Worm (Caenorhabditis elegans): Measurements from ENCODE around the gene srx-78.

DNA sequence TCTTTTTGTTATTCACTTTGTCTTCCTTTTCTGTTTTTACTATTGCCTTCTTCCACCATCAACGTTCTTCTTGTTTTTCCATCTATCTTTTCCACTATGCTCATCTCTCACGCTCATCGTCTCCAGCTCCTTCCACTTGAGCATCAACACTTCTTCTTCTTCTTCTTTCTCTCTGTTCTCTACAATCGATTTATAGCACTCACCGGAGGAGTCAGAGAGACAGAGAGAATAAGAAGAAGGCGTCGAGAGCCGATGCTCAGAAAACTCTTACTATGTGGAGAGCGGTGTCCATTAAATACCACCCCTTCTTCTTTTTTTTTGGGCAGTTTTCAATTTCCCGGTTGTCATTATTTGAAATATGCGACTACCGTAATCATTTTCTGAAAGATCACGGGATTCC is 19.9 kb upstream of the srx-78 start:
- TF ChIP-seq ceh-83 (GFP tag; optimal IDR thresholded peaks at IDR 0.05) (no peak), lsy-2 (tag; optimal IDR thresholded peaks at IDR 0.05) (no peak), sem-2 (GFP tag; optimal IDR thresholded peaks at IDR 0.05) (no peak), elt-1 (tag; optimal IDR thresholded peaks at IDR 0.05; ENCODE audit: borderline replicate concordance, insufficient read depth) (no peak), drap-1 (GFP tag; optimal IDR thresholded peaks at IDR 0.05) (no peak), nhr-237 (tag; optimal IDR thresholded peaks at IDR 0.05) (no peak), pha-4 (tag; optimal IDR thresholded peaks at IDR 0.05) (no peak), nhr-76 (tag; optimal IDR thresholded peaks at IDR 0.05) (no peak), elt-3 (tag; optimal IDR thresholded peaks at IDR 0.05) (no peak), unc-62 (GFP tag; optimal IDR thresholded peaks at IDR 0.05) (no peak), snpc-4 (tag; optimal IDR thresholded peaks at IDR 0.05) (no peak), mab-5 (tag; optimal IDR thresholded peaks at IDR 0.05) (no peak), blmp-1 (tag; optimal IDR thresholded peaks at IDR 0.05) (no peak)
